Worm (Caenorhabditis elegans) whole organism, L4 larva: ENCODE data around the gene Y22D7AL.3.

Experiments used
- F10B5.3 ChIP-seq: sonication (generic microtip); optimal IDR thresholded peaks from 2 replicates; lab custom pipeline; 2016; ENCODE audit warnings: mild to moderate bottlenecking, missing genetic modification characterization, missing compliant biosample characterization
- F37D6.2 ChIP-seq: sonication (generic microtip); optimal IDR thresholded peaks from 2 replicates; lab custom pipeline; 2016; ENCODE audit warnings: mild to moderate bottlenecking, missing genetic modification characterization, missing compliant biosample characterization
- F44E2.7 ChIP-seq: fragments of 200-800 bp; sonication (Bioruptor generic); IDR thresholded peaks from 2 replicates; pipeline ENCODE4 v2.1.2; 2022; ENCODE audit warnings: missing genetic modification characterization, missing compliant biosample characterization
- R02D3.7 ChIP-seq: fragments of 150-350 bp; sonication (generic microtip); optimal IDR thresholded peaks from 3 replicates; lab custom pipeline; 2014; ENCODE audit warnings: missing biosample characterization, missing genetic modification characterization
- Y5F2A.4 ChIP-seq: fragments of 200-800 bp; sonication (Bioruptor generic); optimal IDR thresholded peaks from 2 replicates; lab custom pipeline; 2018; ENCODE audit warnings: mild to moderate bottlenecking, missing genetic modification characterization, missing compliant biosample characterization
- Y75B8A.6 ChIP-seq: fragments of 200-800 bp; sonication (Bioruptor generic); IDR thresholded peaks from 2 replicates; pipeline ENCODE4 v1.3.6; 2022; ENCODE audit warnings: missing genetic modification reagents, missing genetic modification characterization, missing compliant biosample characterization
- ZK546.5 ChIP-seq, 2 experiments: sonication (generic microtip); optimal IDR thresholded peaks; 2 replicates each; lab custom pipeline; 2017; ENCODE audit warnings: missing biosample characterization in 2 of 2, missing genetic modification characterization in 2 of 2
- aha-1 ChIP-seq: fragments of 150-350 bp; peaks from one replicate; lab custom pipeline; 2014; ENCODE audit warnings: missing biosample characterization, missing genetic modification characterization
- ceh-28 ChIP-seq: fragments of 150-350 bp; optimal IDR thresholded peaks from 2 replicates; lab custom pipeline; 2014; ENCODE audit warnings: missing biosample characterization, missing genetic modification reagents, missing genetic modification characterization
- ceh-82 ChIP-seq: sonication (generic microtip); optimal IDR thresholded peaks from 2 replicates; lab custom pipeline; 2017; ENCODE audit warnings: missing biosample characterization, missing genetic modification characterization
- cey-2 ChIP-seq: sonication (generic microtip); optimal IDR thresholded peaks from 3 replicates; lab custom pipeline; 2017; ENCODE audit warnings: missing genetic modification characterization, mild to moderate bottlenecking, missing compliant biosample characterization, antibody characterized with exemption, borderline replicate concordance; ENCODE audit not compliant: insufficient read depth
- daf-12 ChIP-seq: fragments of 150-350 bp; optimal IDR thresholded peaks from 2 replicates; lab custom pipeline; 2014; ENCODE audit warnings: missing biosample characterization, missing genetic modification reagents, missing genetic modification characterization
- egl-43 ChIP-seq: fragments of 200-800 bp; sonication (Bioruptor generic); IDR thresholded peaks from 2 replicates; pipeline ENCODE4 v1.3.6; 2022; ENCODE audit warnings: missing genetic modification reagents, missing genetic modification characterization, missing compliant biosample characterization
- fos-1 ChIP-seq: fragments of 150-350 bp; optimal IDR thresholded peaks from 2 replicates; lab custom pipeline; 2014; ENCODE audit warnings: missing biosample characterization, missing genetic modification characterization
- lin-1 ChIP-seq: fragments of 200-800 bp; sonication (Bioruptor generic); IDR thresholded peaks from 2 replicates; pipeline ENCODE4 v1.3.6; 2022; ENCODE audit warnings: missing genetic modification reagents, missing genetic modification characterization, missing compliant biosample characterization
- lsy-2 ChIP-seq, 2 experiments: fragments of 150-350 bp in 1 of 2; sonication (generic microtip) in 1 of 2; optimal IDR thresholded peaks; 2 replicates each; lab custom pipeline; 2014 to 2017; ENCODE audit warnings: missing biosample characterization in 2 of 2, missing genetic modification characterization in 2 of 2
- madf-5 ChIP-seq, 2 experiments: fragments of 200-800 bp; sonication (Bioruptor generic); IDR thresholded peaks; 2 replicates each; pipeline ENCODE4 v1.3.6; 2022; ENCODE audit warnings: missing compliant biosample characterization in 2 of 2, missing genetic modification characterization in 2 of 2
- nhr-41 ChIP-seq: fragments of 200-800 bp; sonication (Bioruptor generic); IDR thresholded peaks from 2 replicates; pipeline ENCODE4 v1.3.6; 2022; ENCODE audit warnings: missing genetic modification reagents, missing genetic modification characterization, missing compliant biosample characterization
- nhr-48 ChIP-seq: sonication (generic microtip); optimal IDR thresholded peaks from 2 replicates; lab custom pipeline; 2016; ENCODE audit warnings: mild to moderate bottlenecking, missing genetic modification characterization, missing compliant biosample characterization
- php-3 ChIP-seq: fragments of 200-800 bp; sonication (Bioruptor generic); IDR thresholded peaks from 2 replicates; pipeline ENCODE4 v1.3.6; 2022; ENCODE audit warnings: missing genetic modification reagents, missing genetic modification characterization, missing compliant biosample characterization
- set-16 ChIP-seq: fragments of 200-800 bp; sonication (Bioruptor generic); IDR thresholded peaks from 2 replicates; pipeline ENCODE4 v1.3.6; 2022; ENCODE audit warnings: missing genetic modification reagents, missing genetic modification characterization, missing compliant biosample characterization
- spr-3 ChIP-seq: fragments of 200-800 bp; sonication (Bioruptor generic); optimal IDR thresholded peaks from 2 replicates; lab custom pipeline; 2018; ENCODE audit warnings: mild to moderate bottlenecking, missing genetic modification characterization, missing compliant biosample characterization
- unc-62 ChIP-seq, 3 experiments: fragments of 150-350 bp in 1 of 3; sonication (generic microtip); optimal IDR thresholded peaks in 2 of 3; peaks in 1 of 3; 1 replicate in 1 of 3; 2 replicates in 2 of 3; lab custom pipeline; 2014 to 2017; ENCODE audit warnings: missing biosample characterization in 3 of 3, missing genetic modification characterization in 3 of 3, missing genetic modification reagents in 3 of 3, missing genotype in 1 of 3
- vab-7 ChIP-seq: fragments of 200-800 bp; sonication (Bioruptor generic); IDR thresholded peaks from 2 replicates; pipeline ENCODE4 v1.3.6; 2022; ENCODE audit warnings: missing genetic modification reagents, missing genetic modification characterization, missing compliant biosample characterization
- zag-1 ChIP-seq: fragments of 150-350 bp; optimal IDR thresholded peaks from 2 replicates; lab custom pipeline; 2014; ENCODE audit warnings: missing biosample characterization, missing genetic modification characterization
- zip-11 ChIP-seq: fragments of 200-800 bp; sonication (Bioruptor generic); IDR thresholded peaks from 2 replicates; pipeline ENCODE4 v1.3.6; 2022; ENCODE audit warnings: missing genetic modification characterization, missing compliant biosample characterization

Gene Y22D7AL.3

ce11 chrIII:1662405-1662804 is 21.1 kb downstream of the Y22D7AL.3 start:
- TF ChIP-seq aha-1 (tag; lab: Kevin White, UChicago), result peak; percentile 1
- no peak for TF ChIP-seq set-16
- TF ChIP-seq Y5F2A.4 (GFP tag; lab: Kevin White, UChicago), result no peak
- no peak for TF ChIP-seq lsy-2 (tag; optimal IDR thresholded peaks at IDR 0.05; lab: Kevin White, UChicago)
- TF ChIP-seq ceh-82 (tag; lab: Kevin White, UChicago), result no peak
- TF ChIP-seq, all 104 proteins: peak for 1

- peak; percentile 94 for TF ChIP-seq ceh-28 (tag; lab: Kevin White, UChicago)
- TF ChIP-seq zag-1 (tag; lab: Kevin White, UChicago), result no peak
- TF ChIP-seq, all 104 proteins: peak for 1
Observed at ce11 chrIII:1663056-1663455, 21.8 kb downstream of the Y22D7AL.3 start.

ce11 chrIII:1664761-1665266 is 23.6 kb downstream of the Y22D7AL.3 start, which contains the start of gene Y22D7AL.16:
Gene Y22D7AL.16 (minus strand): TSS chrIII:1665216.
- TF ChIP-seq set-16 (peak; percentile 86), vab-7 (GFP tag; lab: Robert Waterston, UW) (peak; percentile 53; the same call in 1 of the 2 replicates), F44E2.7 (GFP tag; lab: Robert Waterston, UW) (no peak), spr-3 (GFP tag; lab: Kevin White, UChicago) (no peak), ZK546.5 (tag; optimal IDR thresholded peaks at IDR 0.05; lab: Kevin White, UChicago) (no peak), zip-11 (GFP tag; lab: Robert Waterston, UW) (no peak), Y75B8A.6 (GFP tag; lab: Robert Waterston, UW) (no peak), egl-43 (GFP tag; lab: Robert Waterston, UW) (0 out of 2 replicates have a peak, but pooled peaks have one; percentile 50)

ce11 chrIII:1665373-1665772 is 24.1 kb downstream of the Y22D7AL.3 start:
- TF ChIP-seq php-3 (no peak), ceh-28 (tag; lab: Kevin White, UChicago) (peak; percentile 75)

ce11 chrIII:1665799-1666308 is 24.6 kb downstream of the Y22D7AL.3 start, which contains the start of gene Y22D7AR.3:
Gene Y22D7AR.3 (minus strand): TSS chrIII:1665849.
- TF ChIP-seq egl-43 (GFP tag; lab: Robert Waterston, UW), result 0 out of 2 replicates have a peak, but pooled peaks have one; percentile 9
- peak in 1 of 2 experiments; percentile 95 for TF ChIP-seq unc-62 (GFP tag; optimal IDR thresholded peaks at IDR 0.05 in 1 of 2; lab: Kevin White, UChicago)
- no peak for TF ChIP-seq unc-62 (tag; optimal IDR thresholded peaks at IDR 0.05; lab: Kevin White, UChicago)
- TF ChIP-seq cey-2, result no peak

- TF ChIP-seq ceh-28 (tag; lab: Kevin White, UChicago), result peak; percentile 81
- no peak for TF ChIP-seq cey-2
- no peak for TF ChIP-seq F10B5.3 (tag; lab: Kevin White, UChicago)
- TF ChIP-seq madf-5 (GFP tag; IDR thresholded peaks at IDR 0.05; lab: Robert Waterston, UW), result 0 out of 4 replicates have a peak, but pooled peaks of 1 of the 2 experiments have one; percentile 22
Observed at ce11 chrIII:1666893-1667292, 25.6 kb downstream of the Y22D7AL.3 start.

- TF ChIP-seq set-16 (no peak), R02D3.7 (tag; lab: Kevin White, UChicago) (no peak), daf-12 (tag; lab: Kevin White, UChicago) (no peak), ceh-82 (tag; lab: Kevin White, UChicago) (no peak), lin-1 (GFP tag; lab: Robert Waterston, UW) (no peak), F37D6.2 (no peak), fos-1 (no peak)
- TF ChIP-seq, all 104 proteins: peak for 0
Observed at ce11 chrIII:1668519-1668918, 27.3 kb downstream of the Y22D7AL.3 start, which contains the start of gene glb-30. Gene glb-30 (minus strand): TSS chrIII:1668619.

ce11 chrIII:1673320-1673719 is 32.1 kb downstream of the Y22D7AL.3 start:
- TF ChIP-seq aha-1 (tag; lab: Kevin White, UChicago), result peak; percentile 18
- TF ChIP-seq nhr-41 (GFP tag; lab: Robert Waterston, UW), result no peak
- no peak for TF ChIP-seq nhr-48
- TF ChIP-seq madf-5 (GFP tag; IDR thresholded peaks at IDR 0.05; lab: Robert Waterston, UW), result no peak
